Worm (Caenorhabditis elegans) whole organism, L4 larva: ENCODE results near the gene B0228.6.

Source experiments
- F10B5.3 ChIP-seq: sonication (generic microtip); optimal IDR thresholded peaks from 2 replicates; lab custom pipeline; 2016; ENCODE audit warnings: mild to moderate bottlenecking, missing genetic modification characterization, missing compliant biosample characterization
- F26F4.8 ChIP-seq: fragments of 200-800 bp; sonication (Bioruptor generic); conservative IDR thresholded peaks from 2 replicates; pipeline ENCODE4 v1.3.6; 2022; ENCODE audit warnings: missing genetic modification characterization, missing compliant biosample characterization
- F44E2.7 ChIP-seq: fragments of 200-800 bp; sonication (Bioruptor generic); IDR thresholded peaks from 2 replicates; pipeline ENCODE4 v2.1.2; 2022; ENCODE audit warnings: missing genetic modification characterization, missing compliant biosample characterization
- F49E8.2 ChIP-seq: sonication (generic microtip); optimal IDR thresholded peaks from 2 replicates; lab custom pipeline; 2016; ENCODE audit warnings: missing compliant biosample characterization, mild to moderate bottlenecking, missing genetic modification characterization, borderline replicate concordance
- R02D3.7 ChIP-seq: fragments of 150-350 bp; sonication (generic microtip); optimal IDR thresholded peaks from 3 replicates; lab custom pipeline; 2014; ENCODE audit warnings: missing biosample characterization, missing genetic modification characterization
- T20F7.1 ChIP-seq: fragments of 200-800 bp; sonication (Bioruptor generic); optimal IDR thresholded peaks from 2 replicates; lab custom pipeline; 2018; ENCODE audit warnings: mild to moderate bottlenecking, missing genetic modification characterization, missing compliant biosample characterization
- Y48G9A.11 ChIP-seq: fragments of 200-800 bp; sonication (Bioruptor generic); IDR thresholded peaks from 2 replicates; pipeline ENCODE4 v1.3.6; 2022; ENCODE audit warnings: missing genetic modification reagents, missing genetic modification characterization, missing compliant biosample characterization
- Y5F2A.4 ChIP-seq: fragments of 200-800 bp; sonication (Bioruptor generic); optimal IDR thresholded peaks from 2 replicates; lab custom pipeline; 2018; ENCODE audit warnings: mild to moderate bottlenecking, missing genetic modification characterization, missing compliant biosample characterization
- Y75B8A.6 ChIP-seq: fragments of 200-800 bp; sonication (Bioruptor generic); IDR thresholded peaks from 2 replicates; pipeline ENCODE4 v1.3.6; 2022; ENCODE audit warnings: missing genetic modification reagents, missing genetic modification characterization, missing compliant biosample characterization
- aha-1 ChIP-seq: fragments of 150-350 bp; peaks from one replicate; lab custom pipeline; 2014; ENCODE audit warnings: missing biosample characterization, missing genetic modification characterization
- ama-1 ChIP-seq: fragments of 150-350 bp; optimal IDR thresholded peaks from 2 replicates; lab custom pipeline; 2014; ENCODE audit warnings: inconsistent platforms, mixed read lengths
- arid-1 ChIP-seq: fragments of 200-800 bp; sonication (Bioruptor generic); conservative IDR thresholded peaks from 2 replicates; pipeline ENCODE4 v1.3.6; 2022; ENCODE audit warnings: missing genetic modification reagents, missing genetic modification characterization, missing compliant biosample characterization
- attf-4 ChIP-seq: sonication (generic microtip); optimal IDR thresholded peaks from 3 replicates; lab custom pipeline; 2017; ENCODE audit warnings: missing biosample characterization, missing genetic modification characterization
- ceh-20 ChIP-seq: fragments of 200-800 bp; sonication (Bioruptor generic); IDR thresholded peaks from 2 replicates; pipeline ENCODE4 v1.3.6; 2022; ENCODE audit warnings: missing genetic modification reagents, missing genetic modification characterization, missing compliant biosample characterization
- ceh-28 ChIP-seq: fragments of 150-350 bp; optimal IDR thresholded peaks from 2 replicates; lab custom pipeline; 2014; ENCODE audit warnings: missing biosample characterization, missing genetic modification reagents, missing genetic modification characterization
- ceh-32 ChIP-seq: sonication (generic microtip); optimal IDR thresholded peaks from 2 replicates; lab custom pipeline; 2016; ENCODE audit warnings: mild to moderate bottlenecking, missing genetic modification characterization, missing compliant biosample characterization; ENCODE audit not compliant: poor library complexity
- ceh-82 ChIP-seq: sonication (generic microtip); optimal IDR thresholded peaks from 2 replicates; lab custom pipeline; 2017; ENCODE audit warnings: missing biosample characterization, missing genetic modification characterization
- cey-2 ChIP-seq: sonication (generic microtip); optimal IDR thresholded peaks from 3 replicates; lab custom pipeline; 2017; ENCODE audit warnings: missing genetic modification characterization, mild to moderate bottlenecking, missing compliant biosample characterization, antibody characterized with exemption, borderline replicate concordance; ENCODE audit not compliant: insufficient read depth
- ctbp-1 ChIP-seq: fragments of 200-800 bp; sonication (Bioruptor generic); IDR thresholded peaks from 2 replicates; pipeline ENCODE4 v1.3.6; 2022; ENCODE audit warnings: missing genetic modification reagents, missing genetic modification characterization, missing compliant biosample characterization
- daf-16 ChIP-seq, 3 experiments: sonication (generic microtip); optimal IDR thresholded peaks; 2 replicates each; lab custom pipeline; 2016 to 2017; ENCODE audit warnings: missing genetic modification characterization in 3 of 3, missing genetic modification reagents in 3 of 3, mild to moderate bottlenecking in 2 of 3, missing compliant biosample characterization in 2 of 3, missing biosample characterization in 1 of 3, moderate library complexity in 1 of 3
- dmd-6 ChIP-seq: fragments of 200-800 bp; sonication (Bioruptor generic); IDR thresholded peaks from 2 replicates; pipeline ENCODE4 v1.3.6; 2022; ENCODE audit warnings: missing genetic modification reagents, missing genetic modification characterization, missing compliant biosample characterization
- dmd-9 ChIP-seq: fragments of 200-800 bp; sonication (Bioruptor generic); IDR thresholded peaks from 2 replicates; pipeline ENCODE4 v1.3.6; 2022; ENCODE audit warnings: missing genetic modification reagents, missing genetic modification characterization, missing compliant biosample characterization
- dpl-1 ChIP-seq: fragments of 150-350 bp; optimal IDR thresholded peaks from 2 replicates; lab custom pipeline; 2014; ENCODE audit warnings: missing biosample characterization, missing genetic modification reagents, missing genetic modification characterization
- fkh-10 ChIP-seq: fragments of 150-350 bp; optimal IDR thresholded peaks from 2 replicates; lab custom pipeline; 2014; ENCODE audit warnings: missing biosample characterization, missing genetic modification reagents, missing genetic modification characterization
- hif-1 ChIP-seq, 2 experiments: sonication (generic microtip); optimal IDR thresholded peaks; 2 replicates each; lab custom pipeline; 2016 to 2017; ENCODE audit warnings: missing compliant biosample characterization in 2 of 2, missing genetic modification characterization in 2 of 2, missing genetic modification reagents in 2 of 2, missing genotype in 2 of 2, mild to moderate bottlenecking in 1 of 2
- hlh-11 ChIP-seq: fragments of 200-800 bp; sonication (Bioruptor generic); optimal IDR thresholded peaks from 2 replicates; lab custom pipeline; 2018; ENCODE audit warnings: mild to moderate bottlenecking, missing genetic modification characterization, missing compliant biosample characterization
- hmg-1.1 ChIP-seq: fragments of 200-800 bp; sonication (Bioruptor generic); IDR thresholded peaks from 2 replicates; pipeline ENCODE4 v1.3.6; 2022; ENCODE audit warnings: missing genetic modification reagents, missing genetic modification characterization, missing compliant biosample characterization
- lim-7 ChIP-seq: fragments of 200-800 bp; sonication (Bioruptor generic); IDR thresholded peaks from 2 replicates; pipeline ENCODE4 v1.3.6; 2022; ENCODE audit warnings: missing genetic modification characterization, missing compliant biosample characterization
- lin-1 ChIP-seq: fragments of 200-800 bp; sonication (Bioruptor generic); IDR thresholded peaks from 2 replicates; pipeline ENCODE4 v1.3.6; 2022; ENCODE audit warnings: missing genetic modification reagents, missing genetic modification characterization, missing compliant biosample characterization
- lin-15B ChIP-seq: fragments of 150-350 bp; sonication (generic microtip); optimal IDR thresholded peaks from 3 replicates; lab custom pipeline; 2014; ENCODE audit warnings: missing biosample characterization, missing genetic modification characterization
- lin-38 ChIP-seq: fragments of 200-800 bp; sonication (Bioruptor generic); IDR thresholded peaks from 2 replicates; pipeline ENCODE4 v1.3.6; 2022; ENCODE audit warnings: missing genetic modification reagents, missing genetic modification characterization, missing compliant biosample characterization
- lsy-2 ChIP-seq, 2 experiments: fragments of 150-350 bp in 1 of 2; sonication (generic microtip) in 1 of 2; optimal IDR thresholded peaks; 2 replicates each; lab custom pipeline; 2014 to 2017; ENCODE audit warnings: missing biosample characterization in 2 of 2, missing genetic modification characterization in 2 of 2
- mdl-1 ChIP-seq, 2 experiments: fragments of 150-350 bp in 1 of 2; sonication (generic microtip) in 1 of 2; optimal IDR thresholded peaks; 2 replicates each; lab custom pipeline; 2014 to 2017; ENCODE audit warnings: missing biosample characterization in 2 of 2, missing genetic modification characterization in 2 of 2
- mep-1 ChIP-seq: fragments of 150-350 bp; sonication (generic microtip); optimal IDR thresholded peaks from 3 replicates; lab custom pipeline; 2014; ENCODE audit warnings: missing biosample characterization, missing genetic modification characterization
- mes-2 ChIP-seq: sonication (generic microtip); optimal IDR thresholded peaks from 2 replicates; lab custom pipeline; 2016; ENCODE audit warnings: missing genotype, mild to moderate bottlenecking, missing genetic modification characterization, missing compliant biosample characterization; ENCODE audit not compliant: poor library complexity, severe bottlenecking
- mxl-3 ChIP-seq: fragments of 200-800 bp; sonication (Bioruptor generic); optimal IDR thresholded peaks from 2 replicates; lab custom pipeline; 2018; ENCODE audit warnings: mild to moderate bottlenecking, missing genetic modification characterization, missing compliant biosample characterization
- nhr-102 ChIP-seq: sonication (generic microtip); optimal IDR thresholded peaks from 2 replicates; lab custom pipeline; 2016; ENCODE audit warnings: mild to moderate bottlenecking, missing genetic modification characterization, moderate library complexity, missing compliant biosample characterization
- nhr-41 ChIP-seq: fragments of 200-800 bp; sonication (Bioruptor generic); IDR thresholded peaks from 2 replicates; pipeline ENCODE4 v1.3.6; 2022; ENCODE audit warnings: missing genetic modification reagents, missing genetic modification characterization, missing compliant biosample characterization
- nhr-6 ChIP-seq: fragments of 150-350 bp; optimal IDR thresholded peaks from 2 replicates; lab custom pipeline; 2014; ENCODE audit warnings: missing biosample characterization, missing genetic modification characterization
- nhr-76 ChIP-seq: fragments of 150-350 bp; optimal IDR thresholded peaks from 2 replicates; lab custom pipeline; 2014; ENCODE audit warnings: missing biosample characterization, missing genetic modification characterization
- php-3 ChIP-seq: fragments of 200-800 bp; sonication (Bioruptor generic); IDR thresholded peaks from 2 replicates; pipeline ENCODE4 v1.3.6; 2022; ENCODE audit warnings: missing genetic modification reagents, missing genetic modification characterization, missing compliant biosample characterization
- rbr-2 ChIP-seq: sonication (generic microtip); optimal IDR thresholded peaks from 2 replicates; lab custom pipeline; 2016; ENCODE audit warnings: missing genotype, missing genetic modification characterization, missing compliant biosample characterization
- spr-1 ChIP-seq: sonication (generic microtip); optimal IDR thresholded peaks from 2 replicates; lab custom pipeline; 2016; ENCODE audit warnings: mild to moderate bottlenecking, missing genetic modification characterization, missing compliant biosample characterization
- spr-3 ChIP-seq: fragments of 200-800 bp; sonication (Bioruptor generic); optimal IDR thresholded peaks from 2 replicates; lab custom pipeline; 2018; ENCODE audit warnings: mild to moderate bottlenecking, missing genetic modification characterization, missing compliant biosample characterization
- unc-62 ChIP-seq, 3 experiments: fragments of 150-350 bp in 1 of 3; sonication (generic microtip); optimal IDR thresholded peaks in 2 of 3; peaks in 1 of 3; 1 replicate in 1 of 3; 2 replicates in 2 of 3; lab custom pipeline; 2014 to 2017; ENCODE audit warnings: missing biosample characterization in 3 of 3, missing genetic modification characterization in 3 of 3, missing genetic modification reagents in 3 of 3, missing genotype in 1 of 3
- vab-7 ChIP-seq: fragments of 200-800 bp; sonication (Bioruptor generic); IDR thresholded peaks from 2 replicates; pipeline ENCODE4 v1.3.6; 2022; ENCODE audit warnings: missing genetic modification reagents, missing genetic modification characterization, missing compliant biosample characterization
- zag-1 ChIP-seq: fragments of 150-350 bp; optimal IDR thresholded peaks from 2 replicates; lab custom pipeline; 2014; ENCODE audit warnings: missing biosample characterization, missing genetic modification characterization
- zfp-2 ChIP-seq: sonication (generic microtip); optimal IDR thresholded peaks from 2 replicates; lab custom pipeline; 2016; ENCODE audit warnings: mild to moderate bottlenecking, missing genetic modification characterization, missing compliant biosample characterization
- ztf-11 ChIP-seq: fragments of 150-350 bp; optimal IDR thresholded peaks from 2 replicates; lab custom pipeline; 2014; ENCODE audit warnings: missing biosample characterization, missing genetic modification characterization

B0228.6 gene

DNA sequence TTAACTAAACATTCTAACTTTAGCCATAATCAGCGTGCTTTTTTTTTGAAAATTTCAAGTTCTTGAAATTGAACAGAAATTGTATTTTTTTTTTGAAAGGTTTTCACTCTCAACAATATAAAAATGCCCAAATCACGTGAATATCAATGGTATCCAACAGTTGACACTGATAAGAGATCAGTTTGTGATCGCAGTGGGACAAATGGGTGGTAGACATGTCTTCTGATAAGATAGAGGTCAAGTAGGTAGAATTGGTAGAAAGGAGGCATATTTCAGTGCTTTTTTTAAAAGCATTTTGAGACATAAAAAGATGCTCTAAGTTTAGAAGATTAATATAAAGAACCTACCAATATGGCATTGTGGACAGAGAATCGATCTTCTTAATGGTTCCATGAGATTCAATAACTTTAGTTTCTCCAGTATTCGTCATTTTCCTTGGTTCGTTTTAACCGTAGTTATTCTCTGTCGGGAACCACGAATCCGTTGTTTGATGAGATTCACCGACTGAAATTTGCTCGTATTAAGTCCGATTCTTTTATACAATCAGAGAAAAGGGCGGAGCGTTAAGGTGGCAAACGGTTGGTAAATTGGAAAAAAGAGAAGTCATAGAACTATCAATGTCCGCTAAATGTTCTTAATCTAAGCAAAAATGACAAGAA, 22.5 kb upstream of the B0228.6 start, which contains the start of gene mthf-1 (continued):
- TF ChIP-seq ama-1 (lab: Kevin White, UChicago) (peak; percentile 79), fkh-10 (GFP tag; lab: Kevin White, UChicago) (no peak), dpl-1 (GFP tag; lab: Kevin White, UChicago) (peak; percentile 2), daf-16 (GFP tag; optimal IDR thresholded peaks at IDR 0.05; lab: Kevin White, UChicago) (no peak), daf-16 (tag; optimal IDR thresholded peaks at IDR 0.05; lab: Kevin White, UChicago) (peak; percentile 73), mep-1 (tag; lab: Kevin White, UChicago) (peak; percentile 39), ceh-82 (tag; lab: Kevin White, UChicago) (no peak), F10B5.3 (tag; lab: Kevin White, UChicago) (no peak), attf-4 (tag; lab: Kevin White, UChicago) (no peak), ztf-11 (tag; lab: Kevin White, UChicago) (no peak), ceh-32 (tag; lab: Kevin White, UChicago) (no peak), ctbp-1 (GFP tag; lab: Robert Waterston, UW) (no peak), spr-1 (no peak), vab-7 (GFP tag; lab: Robert Waterston, UW) (no peak), ceh-20 (GFP tag; lab: Robert Waterston, UW) (no peak), spr-3 (no peak), arid-1 (no peak), F49E8.2 (no peak), ceh-28 (tag; lab: Kevin White, UChicago) (no peak), hif-1 (tag; optimal IDR thresholded peaks at IDR 0.05; lab: Kevin White, UChicago) (no peak), unc-62 (GFP tag; optimal IDR thresholded peaks at IDR 0.05 in 1 of 2; lab: Kevin White, UChicago) (no peak), unc-62 (tag; optimal IDR thresholded peaks at IDR 0.05; lab: Kevin White, UChicago) (no peak), lin-38 (GFP tag; lab: Robert Waterston, UW) (peak; percentile 24; the same call in 1 of the 2 replicates), mes-2 (tag; lab: Kevin White, UChicago) (peak; percentile 17), Y5F2A.4 (no peak), hlh-11 (tag; lab: Kevin White, UChicago) (peak; percentile 69), mdl-1 (tag; optimal IDR thresholded peaks at IDR 0.05; lab: Kevin White, UChicago) (peak in 1 of 2 experiments; percentile 26), php-3 (no peak), cey-2 (tag; lab: Kevin White, UChicago) (peak; percentile 18), aha-1 (tag; lab: Kevin White, UChicago) (peak; percentile 88), hmg-1.1 (peak; percentile 7; the same call in 1 of the 2 replicates), lim-7 (GFP tag; lab: Robert Waterston, UW) (no peak), R02D3.7 (tag; lab: Kevin White, UChicago) (no peak), zfp-2 (no peak), lsy-2 (tag; optimal IDR thresholded peaks at IDR 0.05; lab: Kevin White, UChicago) (peak in 1 of 2 experiments; percentile 35), Y75B8A.6 (no peak), zag-1 (tag; lab: Kevin White, UChicago) (no peak), dmd-6 (GFP tag; lab: Robert Waterston, UW) (peak; percentile 77), nhr-76 (tag; lab: Kevin White, UChicago) (no peak), Y48G9A.11 (GFP tag; lab: Robert Waterston, UW) (no peak), nhr-6 (peak; percentile 43), rbr-2 (no peak), dmd-9 (GFP tag; lab: Robert Waterston, UW) (no peak), F44E2.7 (GFP tag; lab: Robert Waterston, UW) (no peak), lin-15B (tag; lab: Kevin White, UChicago) (no peak), T20F7.1 (GFP tag; lab: Kevin White, UChicago) (peak; percentile 15), F26F4.8 (no peak), lin-1 (GFP tag; lab: Robert Waterston, UW) (peak; percentile 69; the same call in 1 of the 2 replicates), nhr-41 (GFP tag; lab: Robert Waterston, UW) (peak; percentile 90), mxl-3 (GFP tag; lab: Kevin White, UChicago) (no peak), nhr-102 (tag; lab: Kevin White, UChicago) (peak; percentile 44)
